Fruit fly (Drosophila melanogaster) whole organism, embryonic: ENCODE measurements around the gene SamDC.
A peak's percentile ranks its signal among the peaks of the same experiment; 100 is the strongest.

Experiments
- C15 ChIP-seq: fragments of 200-800 bp; sonication (Bioruptor generic); IDR thresholded peaks from 3 replicates; pipeline ENCODE4 v1.3.6; 2022; ENCODE audit warnings: missing biosample characterization, missing genetic modification characterization
- CG10209 ChIP-seq: fragments of 200-800 bp; sonication (Bioruptor generic); optimal IDR thresholded peaks from 3 replicates; lab custom pipeline; 2017; ENCODE audit warnings: missing biosample characterization, mild to moderate bottlenecking, missing genetic modification characterization, missing genetic modification reagents
- CG10267 ChIP-seq: fragments of 200-800 bp; sonication (Bioruptor generic); optimal IDR thresholded peaks from 2 replicates; lab custom pipeline; 2018; ENCODE audit warnings: missing biosample characterization, mild to moderate bottlenecking, missing genetic modification characterization, moderate library complexity
- CG10565 ChIP-seq: fragments of 200-800 bp; sonication (Bioruptor generic); optimal IDR thresholded peaks from 3 replicates; lab custom pipeline; 2016; ENCODE audit warnings: missing biosample characterization, mild to moderate bottlenecking, missing genetic modification characterization
- CG10654 ChIP-seq: fragments of 200-800 bp; sonication (Bioruptor generic); optimal IDR thresholded peaks from 2 replicates; lab custom pipeline; 2016; ENCODE audit warnings: missing biosample characterization, missing genetic modification characterization
- CG11456 ChIP-seq: fragments of 200-800 bp; sonication (Bioruptor generic); IDR thresholded peaks from 3 replicates; pipeline ENCODE4 v1.3.6; 2022; ENCODE audit warnings: missing biosample characterization, missing genetic modification characterization
- CG12155 ChIP-seq: fragments of 200-800 bp; sonication (Bioruptor generic); optimal IDR thresholded peaks from 3 replicates; lab custom pipeline; 2016; ENCODE audit warnings: missing biosample characterization, missing genetic modification characterization
- CG12391 ChIP-seq: fragments of 200-800 bp; sonication (Bioruptor generic); optimal IDR thresholded peaks from 3 replicates; lab custom pipeline; 2018; ENCODE audit warnings: missing biosample characterization, mild to moderate bottlenecking, missing genetic modification characterization, moderate library complexity
- CG15269 ChIP-seq: fragments of 200-800 bp; sonication (Bioruptor generic); optimal IDR thresholded peaks from 2 replicates; lab custom pipeline; 2018; ENCODE audit warnings: missing biosample characterization, mild to moderate bottlenecking, missing genetic modification characterization, moderate library complexity
- CG15514 ChIP-seq: fragments of 200-800 bp; sonication (Bioruptor generic); optimal IDR thresholded peaks from 3 replicates; lab custom pipeline; 2017; ENCODE audit warnings: missing biosample characterization, missing genetic modification characterization, mild to moderate bottlenecking, moderate library complexity, missing genetic modification reagents
- CG15601 ChIP-seq: fragments of 200-800 bp; sonication (Bioruptor generic); optimal IDR thresholded peaks from 3 replicates; lab custom pipeline; 2019; ENCODE audit warnings: missing biosample characterization, mild to moderate bottlenecking, missing genetic modification characterization, moderate library complexity
- CG16815 ChIP-seq: fragments of 200-800 bp; sonication (Bioruptor generic); optimal IDR thresholded peaks from 3 replicates; lab custom pipeline; 2017; ENCODE audit warnings: missing biosample characterization, mild to moderate bottlenecking, missing genetic modification characterization
- CG16863 ChIP-seq: fragments of 200-800 bp; sonication (Bioruptor generic); optimal IDR thresholded peaks from 3 replicates; lab custom pipeline; 2016; ENCODE audit warnings: missing biosample characterization, missing genetic modification characterization
- CG17829 ChIP-seq: fragments of 200-800 bp; optimal IDR thresholded peaks from 2 replicates; lab custom pipeline; 2019; ENCODE audit warnings: missing biosample characterization, mild to moderate bottlenecking, missing genetic modification characterization, moderate library complexity
- CG18619 ChIP-seq: fragments of 200-800 bp; sonication (Bioruptor generic); optimal IDR thresholded peaks from 3 replicates; lab custom pipeline; 2017; ENCODE audit warnings: missing biosample characterization, mild to moderate bottlenecking, missing genetic modification characterization
- CG30020 ChIP-seq: fragments of 200-800 bp; optimal IDR thresholded peaks from 2 replicates; lab custom pipeline; 2019; ENCODE audit warnings: missing biosample characterization, mild to moderate bottlenecking, missing genetic modification characterization, moderate library complexity
- CG31441 ChIP-seq: fragments of 200-800 bp; sonication (Bioruptor generic); IDR thresholded peaks from 2 replicates; pipeline ENCODE4 v1.3.6; 2022; ENCODE audit warnings: missing biosample characterization, missing genetic modification characterization
- CG32767 ChIP-seq: fragments of 200-800 bp; sonication (Bioruptor generic); IDR thresholded peaks from 2 replicates; pipeline ENCODE4 v1.3.6; 2022; ENCODE audit warnings: missing biosample characterization, missing genetic modification characterization
- CG33557 ChIP-seq: fragments of 200-800 bp; sonication (Bioruptor generic); optimal IDR thresholded peaks from 2 replicates; lab custom pipeline; 2019; ENCODE audit warnings: missing biosample characterization, mild to moderate bottlenecking, missing genetic modification characterization, moderate library complexity
- CG3407 ChIP-seq: fragments of 200-800 bp; sonication (Bioruptor generic); optimal IDR thresholded peaks from 2 replicates; lab custom pipeline; 2018; ENCODE audit warnings: missing biosample characterization, mild to moderate bottlenecking, missing genetic modification characterization
- CG4707 ChIP-seq: fragments of 200-800 bp; sonication (Bioruptor generic); optimal IDR thresholded peaks from 2 replicates; lab custom pipeline; 2018; ENCODE audit warnings: missing biosample characterization, mild to moderate bottlenecking, missing genetic modification characterization, moderate library complexity
- CG5245 ChIP-seq: fragments of 200-800 bp; sonication (Bioruptor generic); optimal IDR thresholded peaks from 3 replicates; lab custom pipeline; 2016; ENCODE audit warnings: missing biosample characterization, missing genetic modification characterization
- CG6791 ChIP-seq: fragments of 200-800 bp; sonication (Bioruptor generic); IDR thresholded peaks from 3 replicates; pipeline ENCODE4 v1.3.6; 2022; ENCODE audit warnings: missing biosample characterization, missing genetic modification characterization; ENCODE audit not compliant: partially characterized antibody
- CG6813 ChIP-seq: fragments of 200-800 bp; sonication (Bioruptor generic); optimal IDR thresholded peaks from 2 replicates; lab custom pipeline; 2017; ENCODE audit warnings: missing biosample characterization, missing genetic modification characterization, mild to moderate bottlenecking, moderate library complexity, missing genetic modification reagents
- CG6854 ChIP-seq: fragments of 200-800 bp; sonication (Bioruptor generic); optimal IDR thresholded peaks from 3 replicates; lab custom pipeline; 2017; ENCODE audit warnings: missing biosample characterization, mild to moderate bottlenecking, missing genetic modification characterization
- CG7357 ChIP-seq: fragments of 200-800 bp; sonication (Bioruptor generic); IDR thresholded peaks from 3 replicates; pipeline ENCODE4 v1.3.6; 2022; ENCODE audit warnings: missing biosample characterization, missing genetic modification characterization
- CG7987 ChIP-seq: fragments of 200-800 bp; sonication (Bioruptor generic); optimal IDR thresholded peaks from 2 replicates; lab custom pipeline; 2018; ENCODE audit warnings: missing biosample characterization, mild to moderate bottlenecking, missing genetic modification characterization, moderate library complexity
- CG8281 ChIP-seq: fragments of 200-800 bp; sonication (Bioruptor generic); optimal IDR thresholded peaks from 2 replicates; lab custom pipeline; 2018; ENCODE audit warnings: missing biosample characterization, mild to moderate bottlenecking, missing genetic modification characterization, moderate library complexity
- Doc2 ChIP-seq: fragments of 200-800 bp; sonication (Bioruptor generic); IDR thresholded peaks from 2 replicates; pipeline ENCODE4 v1.3.6; 2022; ENCODE audit warnings: missing biosample characterization, missing genetic modification characterization
- HLHmδ ChIP-seq: fragments of 200-800 bp; sonication (Bioruptor generic); optimal IDR thresholded peaks from 2 replicates; lab custom pipeline; 2018; ENCODE audit warnings: missing biosample characterization, mild to moderate bottlenecking, missing genetic modification characterization, moderate library complexity
- Hr3 ChIP-seq: fragments of 200-800 bp; sonication (Bioruptor generic); optimal IDR thresholded peaks from 3 replicates; lab custom pipeline; 2016; ENCODE audit warnings: missing biosample characterization, missing genetic modification characterization
- Neu2 ChIP-seq: fragments of 200-800 bp; sonication (Bioruptor generic); optimal IDR thresholded peaks from 3 replicates; lab custom pipeline; 2016; ENCODE audit warnings: missing biosample characterization, missing genetic modification characterization, borderline replicate concordance
- Nf-YA ChIP-seq: fragments of 200-800 bp; sonication (Bioruptor generic); IDR thresholded peaks from 2 replicates; pipeline ENCODE4 v1.3.6; 2022; ENCODE audit warnings: missing biosample characterization, missing genetic modification characterization
- Sin3A ChIP-seq: fragments of >200 bp; optimal IDR thresholded peaks from 2 replicates; lab custom pipeline; 2018
- Sox102F ChIP-seq: fragments of 200-800 bp; sonication (Bioruptor generic); optimal IDR thresholded peaks from 2 replicates; lab custom pipeline; 2018; ENCODE audit warnings: missing biosample characterization, mild to moderate bottlenecking, missing genetic modification characterization, moderate library complexity
- Trl ChIP-seq, 3 experiments: fragments of >200 bp in 2 of 3; fragments of 200-800 bp in 1 of 3; sonication (Bioruptor generic) in 1 of 3; optimal IDR thresholded peaks; 2 replicates in 1 of 3; 3 replicates in 2 of 3; lab custom pipeline; 2016 to 2017; ENCODE audit warnings: missing biosample characterization in 1 of 3, missing genetic modification characterization in 1 of 3
- bab2 ChIP-seq: fragments of 200-800 bp; sonication (Bioruptor generic); optimal IDR thresholded peaks from 2 replicates; lab custom pipeline; 2016; ENCODE audit warnings: missing biosample characterization, missing genetic modification characterization
- bsh ChIP-seq, 2 experiments: fragments of 200-800 bp; sonication (Bioruptor generic); optimal IDR thresholded peaks; 2 replicates each; lab custom pipeline; 2017 to 2018; ENCODE audit warnings: mild to moderate bottlenecking in 2 of 2, missing biosample characterization in 2 of 2, missing genetic modification characterization in 2 of 2, moderate library complexity in 1 of 2
- da ChIP-seq: fragments of 200-800 bp; sonication (Bioruptor generic); optimal IDR thresholded peaks from 2 replicates; lab custom pipeline; 2016; ENCODE audit warnings: missing biosample characterization, missing genetic modification characterization
- dimm ChIP-seq: fragments of 200-800 bp; sonication (Bioruptor generic); IDR thresholded peaks from 2 replicates; pipeline ENCODE4 v1.3.6; 2022; ENCODE audit warnings: missing biosample characterization, missing genetic modification characterization
- esg ChIP-seq: fragments of 200-800 bp; sonication (Bioruptor generic); conservative IDR thresholded peaks from 2 replicates; pipeline ENCODE4 v1.3.6; 2022; ENCODE audit warnings: missing biosample characterization, missing genetic modification characterization
- fru ChIP-seq: fragments of >200 bp; optimal IDR thresholded peaks from 2 replicates; lab custom pipeline; 2017
- maf-S ChIP-seq: fragments of 200-800 bp; sonication (Bioruptor generic); optimal IDR thresholded peaks from 2 replicates; lab custom pipeline; 2016; ENCODE audit warnings: missing biosample characterization, missing genetic modification characterization
- pb ChIP-seq: fragments of 200-800 bp; sonication (Bioruptor generic); optimal IDR thresholded peaks from 3 replicates; lab custom pipeline; 2016; ENCODE audit warnings: missing biosample characterization, missing genetic modification characterization
- row ChIP-seq: fragments of 200-800 bp; sonication (Bioruptor generic); IDR thresholded peaks from 3 replicates; pipeline ENCODE4 v1.3.6; 2022; ENCODE audit warnings: missing biosample characterization, missing genetic modification characterization
- salm ChIP-seq: fragments of 200-800 bp; sonication (Bioruptor generic); optimal IDR thresholded peaks from 2 replicates; lab custom pipeline; 2018; ENCODE audit warnings: missing biosample characterization, mild to moderate bottlenecking, missing genetic modification characterization
- so ChIP-seq: fragments of 200-800 bp; sonication (Bioruptor generic); IDR thresholded peaks from 3 replicates; pipeline ENCODE4 v1.3.6; 2022; ENCODE audit warnings: missing biosample characterization, missing genetic modification characterization
- stwl ChIP-seq: fragments of 200-800 bp; sonication (Bioruptor generic); optimal IDR thresholded peaks from 3 replicates; lab custom pipeline; 2018; ENCODE audit warnings: missing biosample characterization, mild to moderate bottlenecking, missing genetic modification characterization, moderate library complexity
- twi ChIP-seq: fragments of 200-800 bp; optimal IDR thresholded peaks from 2 replicates; lab custom pipeline; 2019; ENCODE audit warnings: missing biosample characterization, mild to moderate bottlenecking, missing genetic modification characterization, moderate library complexity
- unc-4 ChIP-seq: fragments of 200-800 bp; sonication (Bioruptor generic); IDR thresholded peaks from 2 replicates; pipeline ENCODE4 v1.3.6; 2022; ENCODE audit warnings: missing biosample characterization, missing genetic modification characterization; ENCODE audit not compliant: partially characterized antibody
- zen2 ChIP-seq: fragments of 200-800 bp; sonication (Bioruptor generic); IDR thresholded peaks from 3 replicates; pipeline ENCODE4 v1.3.6; 2022; ENCODE audit warnings: missing biosample characterization, missing genetic modification characterization; ENCODE audit not compliant: partially characterized antibody

SamDC gene

DNA sequence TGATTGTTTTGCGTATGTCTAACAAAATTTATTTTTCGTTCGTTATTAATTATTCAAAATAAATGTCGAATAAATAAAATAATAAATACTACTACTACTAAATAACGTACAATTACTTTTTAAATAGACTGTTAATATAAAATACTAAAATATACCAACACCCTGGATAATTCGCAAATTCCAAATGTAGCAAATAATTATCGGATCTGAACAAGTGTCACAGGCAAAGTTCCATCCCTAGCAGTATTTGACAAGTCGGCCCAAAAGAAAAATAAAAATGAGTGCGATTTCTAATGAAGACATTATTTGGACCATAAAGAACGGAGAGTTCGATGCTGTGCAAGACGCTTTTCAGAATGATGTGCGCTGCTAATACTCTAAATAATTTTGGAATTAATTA, 2.1 kb downstream of the SamDC start, which contains the start of gene CG31715 (continued):
- TF ChIP-seq CG6791 (no peak), so (GFP tag; lab: Robert Waterston, UW) (no peak), CG15269 (tag; lab: Kevin White, UChicago) (no peak), unc-4 (GFP tag; lab: Robert Waterston, UW) (peak; percentile 45; the same call in 1 of the 2 replicates), CG16815 (no peak), CG33557 (GFP tag; lab: Kevin White, UChicago) (no peak), fru (lab: Kevin White, UChicago) (no peak), CG6854 (GFP tag; lab: Kevin White, UChicago) (no peak), CG17829 (tag; lab: Kevin White, UChicago) (peak; percentile 16), bab2 (GFP tag; lab: Kevin White, UChicago) (no peak), CG5245 (GFP tag; lab: Kevin White, UChicago) (no peak), CG10267 (tag; lab: Kevin White, UChicago) (peak; percentile 14), C15 (no peak), maf-S (GFP tag; lab: Kevin White, UChicago) (no peak), CG12155 (no peak), salm (no peak), CG10209 (no peak), Neu2 (no peak), CG15601 (no peak), stwl (tag; lab: Kevin White, UChicago) (peak; percentile 56), CG18619 (GFP tag; lab: Kevin White, UChicago) (no peak), CG3407 (no peak), CG30020 (peak; percentile 78), Doc2 (GFP tag; lab: Robert Waterston, UW) (no peak), CG11456 (GFP tag; lab: Robert Waterston, UW) (no peak), Hr3 (peak; percentile 37), zen2 (no peak), CG16863 (GFP tag; lab: Kevin White, UChicago) (no peak), bsh (GFP tag; optimal IDR thresholded peaks at IDR 0.05; lab: Kevin White, UChicago) (peak in 1 of 2 experiments; percentile 7), CG7987 (no peak), CG10565 (GFP tag; lab: Kevin White, UChicago) (no peak), dimm (no peak), da (GFP tag; lab: Kevin White, UChicago) (no peak), CG6813 (GFP tag; lab: Kevin White, UChicago) (no peak), CG15514 (GFP tag; lab: Kevin White, UChicago) (peak; percentile 37), pb (GFP tag; lab: Kevin White, UChicago) (no peak), CG4707 (GFP tag; lab: Kevin White, UChicago) (no peak), Sin3A (lab: Kevin White, UChicago) (no peak), Sox102F (no peak), CG31441 (GFP tag; lab: Robert Waterston, UW) (peak; percentile 16; the same call in 1 of the 2 replicates), CG8281 (tag; lab: Kevin White, UChicago) (no peak), twi (tag; lab: Kevin White, UChicago) (no peak), CG7357 (GFP tag; lab: Robert Waterston, UW) (no peak), row (GFP tag; lab: Robert Waterston, UW) (peak; percentile 81), CG32767 (GFP tag; lab: Robert Waterston, UW) (no peak), CG10654 (GFP tag; lab: Kevin White, UChicago) (no peak), Trl (optimal IDR thresholded peaks at IDR 0.05; lab: Kevin White, UChicago) (no peak), Trl (GFP tag; optimal IDR thresholded peaks at IDR 0.05; lab: Kevin White, UChicago) (no peak), Nf-YA (GFP tag; lab: Robert Waterston, UW) (no peak), esg (GFP tag; lab: Robert Waterston, UW) (0 out of 2 replicates have a peak, but pooled peaks have one; percentile 11), CG12391 (peak; percentile 54), HLHmδ (GFP tag; lab: Kevin White, UChicago) (no peak)
